Fruit fly (Drosophila melanogaster) whole organism, embryonic: ENCODE results near the gene THADA.

Experiments
- Abd-B ChIP-seq: fragments of 200-800 bp; sonication (Bioruptor generic); optimal IDR thresholded peaks from 2 replicates; lab custom pipeline; 2018; ENCODE audit warnings: missing biosample characterization, mild to moderate bottlenecking, missing genetic modification characterization, moderate library complexity
- CG10462 ChIP-seq: fragments of 200-800 bp; sonication (Bioruptor generic); optimal IDR thresholded peaks from 2 replicates; lab custom pipeline; 2016; ENCODE audit warnings: missing biosample characterization, missing genetic modification characterization
- CG11456 ChIP-seq: fragments of 200-800 bp; sonication (Bioruptor generic); IDR thresholded peaks from 3 replicates; pipeline ENCODE4 v1.3.6; 2022; ENCODE audit warnings: missing biosample characterization, missing genetic modification characterization
- CG12155 ChIP-seq: fragments of 200-800 bp; sonication (Bioruptor generic); optimal IDR thresholded peaks from 3 replicates; lab custom pipeline; 2016; ENCODE audit warnings: missing biosample characterization, missing genetic modification characterization
- CG12236 ChIP-seq: fragments of 200-800 bp; sonication (Bioruptor generic); optimal IDR thresholded peaks from 2 replicates; lab custom pipeline; 2016; ENCODE audit warnings: missing biosample characterization, missing genetic modification characterization
- CG12299 ChIP-seq: fragments of 200-800 bp; sonication (Bioruptor generic); optimal IDR thresholded peaks from 2 replicates; lab custom pipeline; 2018; ENCODE audit warnings: missing biosample characterization, mild to moderate bottlenecking, missing genetic modification characterization
- CG13287 ChIP-seq: fragments of 200-800 bp; sonication (Bioruptor generic); IDR thresholded peaks from 2 replicates; pipeline ENCODE4 v1.3.6; 2022; ENCODE audit warnings: missing biosample characterization, missing genetic modification characterization; ENCODE audit not compliant: partially characterized antibody
- CG14050 ChIP-seq: fragments of 200-800 bp; sonication (Bioruptor generic); IDR thresholded peaks from 3 replicates; pipeline ENCODE4 v1.3.6; 2022; ENCODE audit warnings: missing biosample characterization, missing genetic modification characterization
- CG14667 ChIP-seq: fragments of 200-800 bp; sonication (Bioruptor generic); IDR thresholded peaks from 2 replicates; pipeline ENCODE4 v1.3.6; 2022; ENCODE audit warnings: missing biosample characterization, missing genetic modification characterization
- CG15269 ChIP-seq: fragments of 200-800 bp; sonication (Bioruptor generic); optimal IDR thresholded peaks from 2 replicates; lab custom pipeline; 2018; ENCODE audit warnings: missing biosample characterization, mild to moderate bottlenecking, missing genetic modification characterization, moderate library complexity
- CG16813 ChIP-seq: fragments of 200-800 bp; sonication (Bioruptor generic); IDR thresholded peaks from 3 replicates; pipeline ENCODE4 v1.3.6; 2022; ENCODE audit warnings: missing biosample characterization, missing genetic modification characterization; ENCODE audit not compliant: partially characterized antibody
- CG16815 ChIP-seq: fragments of 200-800 bp; sonication (Bioruptor generic); optimal IDR thresholded peaks from 3 replicates; lab custom pipeline; 2017; ENCODE audit warnings: missing biosample characterization, mild to moderate bottlenecking, missing genetic modification characterization
- CG17328 ChIP-seq: fragments of 200-800 bp; sonication (Bioruptor generic); IDR thresholded peaks from 2 replicates; pipeline ENCODE4 v1.3.6; 2022; ENCODE audit warnings: missing biosample characterization, missing genetic modification characterization
- CG1792 ChIP-seq: fragments of 200-800 bp; sonication (Bioruptor generic); optimal IDR thresholded peaks from 2 replicates; lab custom pipeline; 2016; ENCODE audit warnings: missing biosample characterization, missing genetic modification characterization
- CG2199 ChIP-seq: fragments of 200-800 bp; sonication (Bioruptor generic); IDR thresholded peaks from 3 replicates; pipeline ENCODE4 v1.3.6; 2022; ENCODE audit warnings: missing biosample characterization, missing genetic modification characterization
- CG30403 ChIP-seq: fragments of 200-800 bp; sonication (Bioruptor generic); optimal IDR thresholded peaks from 3 replicates; lab custom pipeline; 2016; ENCODE audit warnings: missing biosample characterization, missing genetic modification characterization
- CG6254 ChIP-seq: fragments of 200-800 bp; sonication (Bioruptor generic); optimal IDR thresholded peaks from 3 replicates; lab custom pipeline; 2017; ENCODE audit warnings: mild to moderate bottlenecking, missing biosample characterization, missing genetic modification reagents, missing genetic modification characterization
- CG7271 ChIP-seq: fragments of 200-800 bp; sonication (Bioruptor generic); optimal IDR thresholded peaks from 2 replicates; lab custom pipeline; 2018; ENCODE audit warnings: missing biosample characterization, mild to moderate bottlenecking, missing genetic modification characterization, moderate library complexity
- CG7556 ChIP-seq: fragments of 200-800 bp; sonication (Bioruptor generic); optimal IDR thresholded peaks from 2 replicates; lab custom pipeline; 2017; ENCODE audit warnings: missing biosample characterization, mild to moderate bottlenecking, missing genetic modification characterization
- CG7745 ChIP-seq: fragments of 200-800 bp; sonication (Bioruptor generic); optimal IDR thresholded peaks from 2 replicates; lab custom pipeline; 2018; ENCODE audit warnings: missing biosample characterization, mild to moderate bottlenecking, missing genetic modification characterization, moderate library complexity
- CG8089 ChIP-seq: fragments of 200-800 bp; sonication (Bioruptor generic); optimal IDR thresholded peaks from 3 replicates; lab custom pipeline; 2016; ENCODE audit warnings: missing biosample characterization, missing genetic modification characterization
- CTCF ChIP-seq: fragments of 200-800 bp; sonication (Bioruptor generic); optimal IDR thresholded peaks from 2 replicates; lab custom pipeline; 2017; ENCODE audit warnings: missing biosample characterization, mild to moderate bottlenecking, missing genetic modification characterization, moderate library complexity
- CkIIα-i1 ChIP-seq: fragments of 200-800 bp; sonication (Bioruptor generic); IDR thresholded peaks from 2 replicates; pipeline ENCODE4 v1.3.6; 2022; ENCODE audit warnings: missing biosample characterization, missing genetic modification characterization
- CrebB ChIP-seq: fragments of 200-800 bp; sonication (Bioruptor generic); optimal IDR thresholded peaks from 3 replicates; lab custom pipeline; 2018; ENCODE audit warnings: missing biosample characterization, mild to moderate bottlenecking, missing genetic modification characterization
- Dbx ChIP-seq: fragments of 200-800 bp; sonication (Bioruptor generic); IDR thresholded peaks from 3 replicates; pipeline ENCODE4 v1.3.6; 2022; ENCODE audit warnings: missing biosample characterization, missing genetic modification characterization
- Dref ChIP-seq: fragments of 200-800 bp; sonication (Bioruptor generic); IDR thresholded peaks from 2 replicates; pipeline ENCODE4 v1.3.6; 2022; ENCODE audit warnings: missing biosample characterization, missing genetic modification characterization
- Hand ChIP-seq: fragments of 200-800 bp; sonication (Bioruptor generic); optimal IDR thresholded peaks from 2 replicates; lab custom pipeline; 2017; ENCODE audit warnings: mild to moderate bottlenecking, missing biosample characterization, missing genetic modification reagents, missing genetic modification characterization
- Jarid2 ChIP-seq: fragments of 200-800 bp; sonication (Bioruptor generic); optimal IDR thresholded peaks from 3 replicates; lab custom pipeline; 2017; ENCODE audit warnings: mild to moderate bottlenecking, missing biosample characterization, missing genetic modification reagents, missing genetic modification characterization
- Lhr ChIP-seq: fragments of 200-800 bp; sonication (Bioruptor generic); optimal IDR thresholded peaks from 3 replicates; lab custom pipeline; 2017; ENCODE audit warnings: mild to moderate bottlenecking, missing biosample characterization, missing genetic modification reagents, missing genetic modification characterization
- NfI ChIP-seq: fragments of 200-800 bp; sonication (Bioruptor generic); optimal IDR thresholded peaks from 3 replicates; lab custom pipeline; 2018; ENCODE audit warnings: missing biosample characterization, mild to moderate bottlenecking, missing genetic modification characterization, moderate library complexity
- Pdp1 ChIP-seq, 2 experiments: fragments of 200-800 bp; sonication (Bioruptor generic); optimal IDR thresholded peaks; 3 replicates each; lab custom pipeline; 2016; ENCODE audit warnings: missing biosample characterization in 2 of 2, missing genetic modification characterization in 2 of 2, mild to moderate bottlenecking in 1 of 2, moderate library complexity in 1 of 2
- YL-1 ChIP-seq: fragments of 200-800 bp; sonication (Bioruptor generic); optimal IDR thresholded peaks from 3 replicates; lab custom pipeline; 2017; ENCODE audit warnings: missing biosample characterization, mild to moderate bottlenecking, missing genetic modification characterization
- bigmax ChIP-seq: fragments of 200-800 bp; sonication (Bioruptor generic); optimal IDR thresholded peaks from 2 replicates; lab custom pipeline; 2018; ENCODE audit warnings: missing biosample characterization, mild to moderate bottlenecking, missing genetic modification characterization
- dan ChIP-seq: fragments of 200-800 bp; sonication (Bioruptor generic); IDR thresholded peaks from 2 replicates; pipeline ENCODE4 v1.3.6; 2022; ENCODE audit warnings: missing biosample characterization, missing genetic modification characterization
- ems ChIP-seq: fragments of 200-800 bp; sonication (Bioruptor generic); optimal IDR thresholded peaks from 3 replicates; lab custom pipeline; 2016; ENCODE audit warnings: missing biosample characterization, missing genetic modification characterization
- ham ChIP-seq: fragments of 200-800 bp; sonication (Bioruptor generic); IDR thresholded peaks from 2 replicates; pipeline ENCODE4 v1.3.6; 2022; ENCODE audit warnings: missing biosample characterization, missing genetic modification characterization
- kah ChIP-seq: fragments of 200-800 bp; sonication (Bioruptor generic); optimal IDR thresholded peaks from 2 replicates; lab custom pipeline; 2018; ENCODE audit warnings: missing biosample characterization, mild to moderate bottlenecking, missing genetic modification characterization
- lola ChIP-seq, 3 experiments: fragments of >200 bp in 2 of 3; fragments of 200-800 bp in 1 of 3; sonication (Bioruptor generic) in 1 of 3; optimal IDR thresholded peaks; 2 replicates each; lab custom pipeline; 2017 to 2019; ENCODE audit warnings: missing biosample characterization in 3 of 3, missing genetic modification characterization in 3 of 3, mild to moderate bottlenecking in 1 of 3, moderate library complexity in 1 of 3
- lov ChIP-seq, 2 experiments: fragments of 200-800 bp in 1 of 2; fragments of >200 bp in 1 of 2; sonication (Bioruptor generic) in 1 of 2; IDR thresholded peaks in 1 of 2; optimal IDR thresholded peaks in 1 of 2; 2 replicates in 1 of 2; 3 replicates in 1 of 2; pipeline versions ENCODE4 v1.3.6 to Lab custom; 2017 to 2022; ENCODE audit warnings: missing biosample characterization in 1 of 2, missing genetic modification characterization in 1 of 2
- maf-S ChIP-seq: fragments of 200-800 bp; sonication (Bioruptor generic); optimal IDR thresholded peaks from 2 replicates; lab custom pipeline; 2016; ENCODE audit warnings: missing biosample characterization, missing genetic modification characterization
- run ChIP-seq: fragments of 200-800 bp; sonication (Bioruptor generic); optimal IDR thresholded peaks from 3 replicates; lab custom pipeline; 2018; ENCODE audit warnings: missing biosample characterization, mild to moderate bottlenecking, missing genetic modification characterization
- salm ChIP-seq: fragments of 200-800 bp; sonication (Bioruptor generic); optimal IDR thresholded peaks from 2 replicates; lab custom pipeline; 2018; ENCODE audit warnings: missing biosample characterization, mild to moderate bottlenecking, missing genetic modification characterization
- sd ChIP-seq: fragments of 200-800 bp; sonication (Bioruptor generic); optimal IDR thresholded peaks from 3 replicates; lab custom pipeline; 2018; ENCODE audit warnings: missing biosample characterization, mild to moderate bottlenecking, missing genetic modification characterization, moderate library complexity
- tgo ChIP-seq: fragments of 200-800 bp; sonication (Bioruptor generic); IDR thresholded peaks from 3 replicates; pipeline ENCODE4 v1.3.6; 2022; ENCODE audit warnings: missing biosample characterization, missing genetic modification characterization
- tup ChIP-seq: fragments of 200-800 bp; sonication (Bioruptor generic); optimal IDR thresholded peaks from 2 replicates; lab custom pipeline; 2016; ENCODE audit warnings: missing biosample characterization, mild to moderate bottlenecking, missing genetic modification characterization, moderate library complexity
- twi ChIP-seq: fragments of 200-800 bp; optimal IDR thresholded peaks from 2 replicates; lab custom pipeline; 2019; ENCODE audit warnings: missing biosample characterization, mild to moderate bottlenecking, missing genetic modification characterization, moderate library complexity
- unc-4 ChIP-seq: fragments of 200-800 bp; sonication (Bioruptor generic); IDR thresholded peaks from 2 replicates; pipeline ENCODE4 v1.3.6; 2022; ENCODE audit warnings: missing biosample characterization, missing genetic modification characterization; ENCODE audit not compliant: partially characterized antibody
- unpg ChIP-seq: fragments of 200-800 bp; sonication (Bioruptor generic); optimal IDR thresholded peaks from 3 replicates; lab custom pipeline; 2018; ENCODE audit warnings: missing biosample characterization, mild to moderate bottlenecking, missing genetic modification characterization, moderate library complexity

THADA gene

DNA sequence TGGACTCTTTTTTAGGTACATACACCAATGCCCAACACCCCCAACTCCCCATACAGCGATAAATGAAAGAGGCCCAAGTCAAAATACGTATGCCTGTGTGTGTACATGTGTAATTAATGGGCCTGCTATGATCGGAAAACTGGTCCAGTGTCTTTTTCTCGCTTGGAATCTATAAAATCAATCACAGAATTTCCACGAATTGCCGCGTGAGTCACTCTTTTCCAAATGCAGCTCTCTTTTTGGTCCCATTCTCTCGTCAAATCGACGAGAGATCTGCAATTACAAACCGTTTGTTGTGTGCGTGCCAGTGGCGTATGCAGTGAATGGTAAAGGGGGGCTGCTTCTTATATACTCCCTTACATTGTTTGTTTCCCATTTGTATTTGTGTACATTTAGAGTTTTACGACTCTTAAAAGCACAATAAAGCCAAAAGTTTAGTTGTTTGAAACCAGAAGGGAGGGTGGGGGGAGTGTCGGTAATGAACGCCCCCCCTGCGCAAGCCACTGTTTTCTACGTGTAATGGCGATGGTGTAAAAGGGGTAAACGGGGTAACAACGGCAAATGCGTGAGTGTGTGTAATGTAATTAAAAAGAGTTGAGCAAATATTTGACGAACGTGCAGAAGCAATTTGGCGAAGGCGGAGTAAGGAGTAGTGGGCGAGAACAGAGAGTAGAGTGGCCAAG is 18.5 kb downstream of the THADA start (continued):
- TF ChIP-seq NfI (GFP tag; lab: Kevin White, UChicago), result peak; percentile 92
- TF ChIP-seq kah (GFP tag; lab: Kevin White, UChicago), result peak; percentile 82
- no peak for TF ChIP-seq CG13287 (GFP tag; lab: Robert Waterston, UW)
- peak; percentile 87 for TF ChIP-seq CG6254 (GFP tag; lab: Kevin White, UChicago)
- peak; percentile 41 for TF ChIP-seq CG7271 (tag; lab: Kevin White, UChicago)
- peak in 1 of 3 experiments; percentile 90 for TF ChIP-seq lola (GFP tag; optimal IDR thresholded peaks at IDR 0.05; lab: Kevin White, UChicago)
- peak; percentile 81 for TF ChIP-seq salm (tag; lab: Kevin White, UChicago)
- no peak for TF ChIP-seq lov (optimal IDR thresholded peaks at IDR 0.05; lab: Kevin White, UChicago)
- TF ChIP-seq lov (GFP tag; IDR thresholded peaks at IDR 0.05; lab: Robert Waterston, UW), result peak; percentile 90
- TF ChIP-seq CG11456 (GFP tag; lab: Robert Waterston, UW), result peak; percentile 93
- TF ChIP-seq CG1792 (GFP tag; lab: Kevin White, UChicago), result peak; percentile 91
- TF ChIP-seq CG2199 (GFP tag; lab: Robert Waterston, UW), result peak; percentile 92
- no peak for TF ChIP-seq CG16813 (GFP tag; lab: Robert Waterston, UW)
- TF ChIP-seq sd (tag; lab: Kevin White, UChicago), result peak; percentile 83
- TF ChIP-seq CG17328 (GFP tag; lab: Robert Waterston, UW), result peak; percentile 95
- peak; percentile 95 for TF ChIP-seq CG15269 (tag; lab: Kevin White, UChicago)
- peak; percentile 81 for TF ChIP-seq Lhr (GFP tag; lab: Kevin White, UChicago)
- peak; percentile 94 for TF ChIP-seq CG14667 (GFP tag; lab: Robert Waterston, UW)
- peak; percentile 85 for TF ChIP-seq CrebB
- TF ChIP-seq CG30403 (GFP tag; lab: Kevin White, UChicago), result peak; percentile 93
- TF ChIP-seq CG7556 (GFP tag; lab: Kevin White, UChicago), result peak; percentile 90
- peak; percentile 78 for TF ChIP-seq Jarid2 (GFP tag; lab: Kevin White, UChicago)
- no peak for TF ChIP-seq unc-4 (GFP tag; lab: Robert Waterston, UW)
- peak; percentile 74 for TF ChIP-seq tup (GFP tag; lab: Kevin White, UChicago)
- peak; percentile 92 for TF ChIP-seq CG14050 (GFP tag; lab: Robert Waterston, UW)
- peak; percentile 84 for TF ChIP-seq CG12299 (tag; lab: Kevin White, UChicago)
- TF ChIP-seq bigmax (GFP tag; lab: Kevin White, UChicago), result peak; percentile 60
- peak; percentile 57 for TF ChIP-seq YL-1 (GFP tag; lab: Kevin White, UChicago)
- peak; percentile 30; the same call in 1 of the 2 replicates for TF ChIP-seq Dref (GFP tag; lab: Robert Waterston, UW)
- peak; percentile 88 for TF ChIP-seq CG12236 (GFP tag; lab: Kevin White, UChicago)
- TF ChIP-seq Dbx, result peak; percentile 84; the same call in 2 of the 3 replicates
- peak; percentile 84 for TF ChIP-seq twi (tag; lab: Kevin White, UChicago)
- TF ChIP-seq dan, result peak; percentile 81
- TF ChIP-seq Hand (GFP tag; lab: Kevin White, UChicago), result peak; percentile 71
- peak; percentile 96 for TF ChIP-seq Abd-B (GFP tag; lab: Kevin White, UChicago)
- peak; percentile 88 for TF ChIP-seq CG12155 (GFP tag; lab: Kevin White, UChicago)
- peak; percentile 94 for TF ChIP-seq ems (GFP tag; lab: Kevin White, UChicago)
- peak; percentile 59 for TF ChIP-seq CTCF (GFP tag; lab: Kevin White, UChicago)
- peak; percentile 80 for TF ChIP-seq CkIIα-i1
- TF ChIP-seq CG7745, result no peak
- peak; percentile 87 for TF ChIP-seq CG10462 (GFP tag; lab: Kevin White, UChicago)
- TF ChIP-seq ham (GFP tag; lab: Robert Waterston, UW), result peak; percentile 78
- TF ChIP-seq Pdp1 (GFP tag; optimal IDR thresholded peaks at IDR 0.05; lab: Kevin White, UChicago), result peak; percentile 90 to 95
- TF ChIP-seq CG16815 (GFP tag; lab: Kevin White, UChicago), result peak; percentile 90
- TF ChIP-seq run (tag; lab: Kevin White, UChicago), result peak; percentile 84
- peak; percentile 95 for TF ChIP-seq unpg (GFP tag; lab: Kevin White, UChicago)
- peak; percentile 96 for TF ChIP-seq tgo
- TF ChIP-seq CG8089, result peak; percentile 94
- peak; percentile 90 for TF ChIP-seq maf-S (GFP tag; lab: Kevin White, UChicago)
